Worm (Caenorhabditis elegans) whole organism, L1 larva: Measurements from ENCODE around the gene R10D12.13.

Source experiments
- C16A3.4 ChIP-seq: fragments of 150-350 bp; optimal IDR thresholded peaks from 2 replicates; lab custom pipeline; 2014; ENCODE audit warnings: missing biosample characterization, missing genetic modification characterization
- F16B12.6 ChIP-seq: fragments of 150-350 bp; optimal IDR thresholded peaks from 2 replicates; lab custom pipeline; 2014; ENCODE audit warnings: missing biosample characterization, missing genetic modification characterization
- Y116A8C.19 ChIP-seq: sonication (generic microtip); optimal IDR thresholded peaks from 2 replicates; lab custom pipeline; 2016; ENCODE audit warnings: missing compliant biosample characterization, missing genetic modification characterization, borderline replicate concordance
- aha-1 ChIP-seq: fragments of 150-350 bp; optimal IDR thresholded peaks from 2 replicates; lab custom pipeline; 2014; ENCODE audit warnings: missing biosample characterization, missing genetic modification characterization
- alr-1 ChIP-seq: fragments of 200-800 bp; sonication (Bioruptor generic); optimal IDR thresholded peaks from 2 replicates; lab custom pipeline; 2018; ENCODE audit warnings: borderline replicate concordance, mild to moderate bottlenecking, missing genetic modification characterization, missing compliant biosample characterization
- aly-2 ChIP-seq: fragments of 150-350 bp; optimal IDR thresholded peaks from 2 replicates; lab custom pipeline; 2014; ENCODE audit warnings: missing biosample characterization, missing genetic modification characterization
- blmp-1 ChIP-seq: fragments of 150-350 bp; optimal IDR thresholded peaks from 2 replicates; lab custom pipeline; 2014; ENCODE audit warnings: missing biosample characterization, missing genetic modification characterization
- ceh-8 ChIP-seq: fragments of 200-800 bp; sonication (Bioruptor generic); optimal IDR thresholded peaks from 2 replicates; lab custom pipeline; 2018; ENCODE audit warnings: mild to moderate bottlenecking, missing genetic modification characterization, moderate library complexity, missing compliant biosample characterization
- ces-1 ChIP-seq: fragments of 150-350 bp; optimal IDR thresholded peaks from 2 replicates; lab custom pipeline; 2014; ENCODE audit warnings: missing biosample characterization, missing genetic modification reagents, missing genetic modification characterization
- dpl-1 ChIP-seq, 3 experiments: fragments of 150-350 bp in 2 of 3; sonication (generic microtip) in 1 of 3; optimal IDR thresholded peaks; 2 replicates each; lab custom pipeline; 2014 to 2017; ENCODE audit warnings: missing biosample characterization in 3 of 3, missing genetic modification characterization in 3 of 3, missing genetic modification reagents in 3 of 3
- efl-1 ChIP-seq, 4 experiments: fragments of 150-350 bp; optimal IDR thresholded peaks in 3 of 4; peaks in 1 of 4; 1 replicate in 1 of 4; 2 replicates in 3 of 4; lab custom pipeline; 2014; ENCODE audit warnings: missing biosample characterization in 2 of 4, missing genetic modification characterization in 2 of 4, missing genetic modification reagents in 2 of 4
- efl-3 ChIP-seq: fragments of 200-800 bp; sonication (Bioruptor generic); optimal IDR thresholded peaks from 2 replicates; lab custom pipeline; 2018; ENCODE audit warnings: mild to moderate bottlenecking, missing genetic modification characterization, missing compliant biosample characterization
- egl-27 ChIP-seq, 2 experiments: fragments of 150-350 bp in 1 of 2; sonication (generic microtip); optimal IDR thresholded peaks; 3 replicates each; lab custom pipeline; 2017 to 2018; ENCODE audit warnings: missing biosample characterization in 2 of 2, missing genetic modification characterization in 2 of 2, missing genetic modification reagents in 2 of 2
- elt-2 ChIP-seq: sonication (generic microtip); optimal IDR thresholded peaks from 2 replicates; lab custom pipeline; 2016; ENCODE audit warnings: missing genetic modification characterization, mild to moderate bottlenecking, inconsistent platforms, missing compliant biosample characterization, missing genetic modification reagents
- fkh-4 ChIP-seq: sonication (generic microtip); optimal IDR thresholded peaks from 2 replicates; lab custom pipeline; 2016; ENCODE audit warnings: missing compliant biosample characterization, missing genetic modification characterization, borderline replicate concordance
- fkh-8 ChIP-seq: sonication (generic microtip); optimal IDR thresholded peaks from 2 replicates; lab custom pipeline; 2016; ENCODE audit warnings: mild to moderate bottlenecking, missing genetic modification characterization, missing compliant biosample characterization
- grh-1 ChIP-seq: fragments of 200-800 bp; sonication (Bioruptor generic); IDR thresholded peaks from 2 replicates; pipeline ENCODE4 v1.3.6; 2022; ENCODE audit warnings: missing genetic modification reagents, missing genetic modification characterization, missing compliant biosample characterization
- hlh-17 ChIP-seq: fragments of 200-800 bp; sonication (Bioruptor generic); optimal IDR thresholded peaks from 2 replicates; lab custom pipeline; 2018; ENCODE audit warnings: missing genetic modification characterization, mild to moderate bottlenecking, missing compliant biosample characterization, moderate library complexity, borderline replicate concordance
- hpl-2 ChIP-seq: fragments of 150-350 bp; optimal IDR thresholded peaks from 2 replicates; lab custom pipeline; 2014; ENCODE audit warnings: missing biosample characterization, missing genetic modification reagents, missing genetic modification characterization
- irx-1 ChIP-seq: sonication (generic microtip); optimal IDR thresholded peaks from 2 replicates; lab custom pipeline; 2016; ENCODE audit warnings: missing genetic modification characterization, missing compliant biosample characterization
- jun-1 ChIP-seq: fragments of 150-350 bp; optimal IDR thresholded peaks from 2 replicates; lab custom pipeline; 2014; ENCODE audit warnings: missing biosample characterization, missing genetic modification reagents, missing genetic modification characterization
- lin-13 ChIP-seq: fragments of 150-350 bp; optimal IDR thresholded peaks from 2 replicates; lab custom pipeline; 2014; ENCODE audit warnings: missing biosample characterization, missing genetic modification reagents, missing genetic modification characterization
- lin-14 ChIP-seq: fragments of 200-800 bp; sonication (Bioruptor generic); optimal IDR thresholded peaks from 2 replicates; lab custom pipeline; 2018; ENCODE audit warnings: mild to moderate bottlenecking, missing genetic modification characterization, moderate library complexity, missing compliant biosample characterization
- lin-15B ChIP-seq: fragments of 150-350 bp; sonication (generic microtip); optimal IDR thresholded peaks from 3 replicates; lab custom pipeline; 2014; ENCODE audit warnings: missing biosample characterization, missing genetic modification characterization
- lin-35 ChIP-seq, 2 experiments: fragments of 150-350 bp; optimal IDR thresholded peaks; 2 replicates each; lab custom pipeline; 2014; ENCODE audit warnings: missing biosample characterization in 2 of 2, missing genetic modification characterization in 2 of 2, missing genetic modification reagents in 2 of 2
- lin-39 ChIP-seq: fragments of 150-350 bp; optimal IDR thresholded peaks from 2 replicates; lab custom pipeline; 2014; ENCODE audit warnings: missing biosample characterization, missing genetic modification reagents, missing genetic modification characterization
- lir-3 ChIP-seq: sonication (generic microtip); optimal IDR thresholded peaks from 2 replicates; lab custom pipeline; 2016; ENCODE audit warnings: mild to moderate bottlenecking, missing genetic modification characterization, moderate library complexity, missing compliant biosample characterization; ENCODE audit not compliant: poor library complexity
- mdl-1 ChIP-seq, 2 experiments: fragments of 150-350 bp; optimal IDR thresholded peaks; 2 replicates each; lab custom pipeline; 2014 to 2017; ENCODE audit warnings: missing biosample characterization in 2 of 2, missing genetic modification characterization in 2 of 2, inconsistent platforms in 1 of 2
- mep-1 ChIP-seq: fragments of 150-350 bp; optimal IDR thresholded peaks from 2 replicates; lab custom pipeline; 2014; ENCODE audit warnings: missing biosample characterization, missing genetic modification characterization
- nhr-12 ChIP-seq: sonication (generic microtip); optimal IDR thresholded peaks from 2 replicates; lab custom pipeline; 2017; ENCODE audit warnings: missing biosample characterization, missing genetic modification characterization
- nhr-20 ChIP-seq: sonication (generic microtip); optimal IDR thresholded peaks from 2 replicates; lab custom pipeline; 2016; ENCODE audit warnings: mild to moderate bottlenecking, missing genetic modification characterization, missing compliant biosample characterization
- nhr-237 ChIP-seq: fragments of 150-350 bp; optimal IDR thresholded peaks from 2 replicates; lab custom pipeline; 2014; ENCODE audit warnings: missing biosample characterization, missing genetic modification characterization
- nhr-47 ChIP-seq: sonication (generic microtip); optimal IDR thresholded peaks from 2 replicates; lab custom pipeline; 2016; ENCODE audit warnings: mild to moderate bottlenecking, missing genetic modification characterization, moderate library complexity, missing compliant biosample characterization
- nhr-71 ChIP-seq: sonication (generic microtip); optimal IDR thresholded peaks from 2 replicates; lab custom pipeline; 2016; ENCODE audit warnings: mild to moderate bottlenecking, missing genetic modification characterization, moderate library complexity, missing compliant biosample characterization
- nhr-76 ChIP-seq: sonication (generic microtip); optimal IDR thresholded peaks from 2 replicates; lab custom pipeline; 2017; ENCODE audit warnings: missing biosample characterization, missing genetic modification characterization
- nhr-85 ChIP-seq: sonication (generic microtip); peaks from one replicate; lab custom pipeline; 2016; ENCODE audit warnings: missing genetic modification characterization, inconsistent platforms, missing compliant biosample characterization
- nhr-90 ChIP-seq: sonication (generic microtip); optimal IDR thresholded peaks from 2 replicates; lab custom pipeline; 2016; ENCODE audit warnings: mild to moderate bottlenecking, missing genetic modification characterization, missing compliant biosample characterization; ENCODE audit not compliant: poor library complexity
- pqm-1 ChIP-seq: sonication (generic microtip); optimal IDR thresholded peaks from 3 replicates; lab custom pipeline; 2017; ENCODE audit warnings: missing biosample characterization, missing genetic modification characterization
- rnt-1 ChIP-seq: sonication (generic microtip); optimal IDR thresholded peaks from 2 replicates; lab custom pipeline; 2016; ENCODE audit warnings: mild to moderate bottlenecking, missing genetic modification characterization, moderate library complexity, missing compliant biosample characterization
- skn-1 ChIP-seq: fragments of 150-350 bp; optimal IDR thresholded peaks from 2 replicates; lab custom pipeline; 2014; ENCODE audit warnings: missing biosample characterization, missing genetic modification characterization
- snpc-4 ChIP-seq: fragments of 150-350 bp; optimal IDR thresholded peaks from 2 replicates; lab custom pipeline; 2014; ENCODE audit warnings: missing biosample characterization, missing genetic modification characterization
- sox-4 ChIP-seq: sonication (generic microtip); optimal IDR thresholded peaks from 2 replicates; lab custom pipeline; 2016; ENCODE audit warnings: missing genetic modification characterization, missing compliant biosample characterization
- sptf-1 ChIP-seq: fragments of 150-350 bp; optimal IDR thresholded peaks from 2 replicates; lab custom pipeline; 2014; ENCODE audit warnings: missing biosample characterization, missing genetic modification characterization
- sup-37 ChIP-seq: fragments of 200-800 bp; sonication (Bioruptor generic); optimal IDR thresholded peaks from 2 replicates; lab custom pipeline; 2018; ENCODE audit warnings: mild to moderate bottlenecking, missing genetic modification characterization, missing compliant biosample characterization
- swsn-7 ChIP-seq: sonication (generic microtip); optimal IDR thresholded peaks from 2 replicates; lab custom pipeline; 2016; ENCODE audit warnings: missing genetic modification characterization, missing compliant biosample characterization
- tbx-2 ChIP-seq: sonication (generic microtip); optimal IDR thresholded peaks from 2 replicates; lab custom pipeline; 2016; ENCODE audit warnings: missing genetic modification characterization, missing compliant biosample characterization
- tlp-1 ChIP-seq: fragments of 150-350 bp; optimal IDR thresholded peaks from 2 replicates; lab custom pipeline; 2014; ENCODE audit warnings: missing biosample characterization, missing genetic modification characterization
- unc-130 ChIP-seq: fragments of 150-350 bp; optimal IDR thresholded peaks from 2 replicates; lab custom pipeline; 2017; ENCODE audit warnings: missing biosample characterization, missing genetic modification characterization, inconsistent platforms
- unc-62 ChIP-seq: fragments of 150-350 bp; optimal IDR thresholded peaks from 2 replicates; lab custom pipeline; 2014; ENCODE audit warnings: missing biosample characterization, missing genetic modification reagents, missing genetic modification characterization
- unc-98 ChIP-seq: fragments of 200-800 bp; sonication (Bioruptor generic); IDR thresholded peaks from 2 replicates; pipeline ENCODE4 v1.3.6; 2022; ENCODE audit warnings: missing genetic modification characterization, missing compliant biosample characterization
- xbp-1 ChIP-seq: sonication (generic microtip); optimal IDR thresholded peaks from 2 replicates; lab custom pipeline; 2016; ENCODE audit warnings: missing genetic modification characterization, missing compliant biosample characterization
- ztf-11 ChIP-seq, 2 experiments: sonication (generic microtip); optimal IDR thresholded peaks; 2 replicates each; lab custom pipeline; 2016 to 2017; ENCODE audit warnings: missing genetic modification characterization in 2 of 2, missing biosample characterization in 1 of 2, missing compliant biosample characterization in 1 of 2

Gene R10D12.13

ce11 chrV:13961927-13962419, at the start of gene R10D12.13, which contains the start of gene algn-13:
R10D12.13 (plus strand) TSS chrV:13962417.
algn-13 (minus strand) TSS chrV:13961977.
- TF ChIP-seq C16A3.4 (tag; lab: Kevin White, UChicago) (peak; percentile 51), unc-130 (tag; lab: Kevin White, UChicago) (peak; percentile 75), efl-1 (optimal IDR thresholded peaks at IDR 0.05; lab: Kevin White, UChicago) (peak; percentile 63 to 71), efl-1 (GFP tag; optimal IDR thresholded peaks at IDR 0.05 in 1 of 2; lab: Kevin White, UChicago) (peak; percentile 62 to 96), fkh-4 (no peak), lin-14 (GFP tag; lab: Kevin White, UChicago) (peak; percentile 42), ztf-11 (tag; optimal IDR thresholded peaks at IDR 0.05; lab: Kevin White, UChicago) (peak; percentile 27 to 34), tbx-2 (tag; lab: Kevin White, UChicago) (peak; percentile 36), alr-1 (tag; lab: Kevin White, UChicago) (no peak), lin-13 (GFP tag; lab: Kevin White, UChicago) (peak; percentile 59), hpl-2 (GFP tag; lab: Kevin White, UChicago) (no peak), efl-3 (GFP tag; lab: Kevin White, UChicago) (no peak), hlh-17 (GFP tag; lab: Kevin White, UChicago) (no peak), tlp-1 (tag; lab: Kevin White, UChicago) (no peak), pqm-1 (no peak), nhr-90 (tag; lab: Kevin White, UChicago) (peak; percentile 65), aly-2 (tag; lab: Kevin White, UChicago) (no peak), snpc-4 (peak; percentile 69), mdl-1 (tag; optimal IDR thresholded peaks at IDR 0.05; lab: Kevin White, UChicago) (no peak), Y116A8C.19 (no peak), nhr-71 (peak; percentile 63), sptf-1 (no peak), ceh-8 (no peak), egl-27 (tag; optimal IDR thresholded peaks at IDR 0.05; lab: Kevin White, UChicago) (no peak), jun-1 (no peak), lin-35 (GFP tag; optimal IDR thresholded peaks at IDR 0.05; lab: Kevin White, UChicago) (peak; percentile 60 to 63), swsn-7 (tag; lab: Kevin White, UChicago) (peak; percentile 64), lin-39 (peak; percentile 43), mep-1 (tag; lab: Kevin White, UChicago) (no peak), blmp-1 (tag; lab: Kevin White, UChicago) (peak; percentile 49), sup-37 (GFP tag; lab: Kevin White, UChicago) (no peak), unc-98 (GFP tag; lab: Robert Waterston, UW) (no peak), lin-15B (tag; lab: Kevin White, UChicago) (no peak), unc-62 (no peak), sox-4 (tag; lab: Kevin White, UChicago) (no peak), aha-1 (tag; lab: Kevin White, UChicago) (no peak), grh-1 (GFP tag; lab: Robert Waterston, UW) (0 out of 2 replicates have a peak, but pooled peaks have one; percentile 26), F16B12.6 (peak; percentile 9), nhr-85 (peak; percentile 74), xbp-1 (tag; lab: Kevin White, UChicago) (peak; percentile 40), rnt-1 (tag; lab: Kevin White, UChicago) (peak; percentile 82), nhr-76 (tag; lab: Kevin White, UChicago) (peak; percentile 34), nhr-20 (tag; lab: Kevin White, UChicago) (peak; percentile 60), fkh-8 (tag; lab: Kevin White, UChicago) (peak; percentile 5), lir-3 (tag; lab: Kevin White, UChicago) (peak; percentile 41), dpl-1 (GFP tag; optimal IDR thresholded peaks at IDR 0.05; lab: Kevin White, UChicago) (peak; percentile 64 to 71 (median 67)), elt-2 (peak; percentile 53), nhr-47 (tag; lab: Kevin White, UChicago) (peak; percentile 64), skn-1 (tag; lab: Kevin White, UChicago) (peak; percentile 59), nhr-237 (tag; lab: Kevin White, UChicago) (no peak), irx-1 (tag; lab: Kevin White, UChicago) (peak; percentile 8), nhr-12 (tag; lab: Kevin White, UChicago) (no peak), ces-1 (no peak)
